Worm (Caenorhabditis elegans) whole organism, late embryonic: ENCODE results near the gene srh-149.
"Not testable (repeated sequence)": the region's sequence is repeated elsewhere in the genome, so short reads cannot be mapped to it uniquely, and the experiment has no call there.

Source experiments
- F13H6.1 ChIP-seq: sonication (generic microtip); optimal IDR thresholded peaks from 2 replicates; lab custom pipeline; 2016; ENCODE audit warnings: missing genetic modification characterization, missing compliant biosample characterization
- K02D7.2 ChIP-seq: sonication (generic microtip); optimal IDR thresholded peaks from 2 replicates; lab custom pipeline; 2017; ENCODE audit warnings: mild to moderate bottlenecking, missing genetic modification characterization, missing compliant biosample characterization
- Y22D7AL.16 ChIP-seq: sonication (generic microtip); optimal IDR thresholded peaks from 2 replicates; lab custom pipeline; 2016; ENCODE audit warnings: missing genetic modification characterization, missing compliant biosample characterization
- ama-1 ChIP-seq: fragments of 150-350 bp; optimal IDR thresholded peaks from 2 replicates; lab custom pipeline; 2014
- ceh-19 ChIP-seq: fragments of 200-800 bp; sonication (Bioruptor generic); optimal IDR thresholded peaks from 2 replicates; lab custom pipeline; 2018; ENCODE audit warnings: mild to moderate bottlenecking, missing genetic modification characterization, missing compliant biosample characterization
- ceh-30 ChIP-seq: fragments of 150-350 bp; optimal IDR thresholded peaks from 2 replicates; lab custom pipeline; 2014; ENCODE audit warnings: missing biosample characterization, missing genetic modification characterization
- ceh-31 ChIP-seq: sonication (generic microtip); optimal IDR thresholded peaks from 2 replicates; lab custom pipeline; 2016; ENCODE audit warnings: missing genetic modification characterization, missing compliant biosample characterization
- ceh-45 ChIP-seq: fragments of 200-800 bp; sonication (Bioruptor generic); IDR thresholded peaks from 2 replicates; pipeline ENCODE4 v1.3.6; 2022; ENCODE audit warnings: missing genetic modification reagents, missing genetic modification characterization, missing compliant biosample characterization
- che-1 ChIP-seq: sonication (generic microtip); optimal IDR thresholded peaks from 2 replicates; lab custom pipeline; 2016; ENCODE audit warnings: mild to moderate bottlenecking, missing genetic modification characterization, missing compliant biosample characterization
- dmd-4 ChIP-seq: sonication (generic microtip); optimal IDR thresholded peaks from 2 replicates; lab custom pipeline; 2016; ENCODE audit warnings: borderline replicate concordance, missing genetic modification characterization, missing compliant biosample characterization
- elt-2 ChIP-seq: sonication (generic microtip); optimal IDR thresholded peaks from 2 replicates; lab custom pipeline; 2016; ENCODE audit warnings: missing genetic modification reagents, missing genetic modification characterization, missing compliant biosample characterization
- elt-4 ChIP-seq: sonication (generic microtip); optimal IDR thresholded peaks from 2 replicates; lab custom pipeline; 2016; ENCODE audit warnings: missing genetic modification characterization, missing compliant biosample characterization
- ets-4 ChIP-seq: sonication (generic microtip); optimal IDR thresholded peaks from 2 replicates; lab custom pipeline; 2016; ENCODE audit warnings: missing genetic modification characterization, missing compliant biosample characterization
- eyg-1 ChIP-seq: sonication (generic microtip); optimal IDR thresholded peaks from 2 replicates; lab custom pipeline; 2016; ENCODE audit warnings: missing genotype, missing genetic modification characterization, missing compliant biosample characterization
- fax-1 ChIP-seq: sonication (generic microtip); optimal IDR thresholded peaks from 2 replicates; lab custom pipeline; 2016; ENCODE audit warnings: missing genotype, missing genetic modification characterization, missing compliant biosample characterization
- fkh-10 ChIP-seq: fragments of 150-350 bp; optimal IDR thresholded peaks from 2 replicates; lab custom pipeline; 2014; ENCODE audit warnings: missing biosample characterization, missing genetic modification reagents, missing genetic modification characterization
- hlh-13 ChIP-seq: fragments of 200-800 bp; sonication (Bioruptor generic); optimal IDR thresholded peaks from 2 replicates; lab custom pipeline; 2018; ENCODE audit warnings: mild to moderate bottlenecking, missing genetic modification characterization, missing compliant biosample characterization
- hlh-30 ChIP-seq: sonication (generic microtip); optimal IDR thresholded peaks from 2 replicates; lab custom pipeline; 2017; ENCODE audit warnings: antibody characterized with exemption, missing genetic modification characterization, missing compliant biosample characterization; ENCODE audit not compliant: insufficient read depth
- madf-2 ChIP-seq: sonication (generic microtip); optimal IDR thresholded peaks from 2 replicates; lab custom pipeline; 2017; ENCODE audit warnings: missing genetic modification characterization, missing compliant biosample characterization
- nfya-1 ChIP-seq: sonication (generic microtip); optimal IDR thresholded peaks from 2 replicates; lab custom pipeline; 2017; ENCODE audit warnings: missing genetic modification characterization, mild to moderate bottlenecking, missing compliant biosample characterization, antibody characterized with exemption, moderate library complexity
- nhr-232 ChIP-seq: sonication (generic microtip); optimal IDR thresholded peaks from 2 replicates; lab custom pipeline; 2016; ENCODE audit warnings: missing genetic modification characterization, missing compliant biosample characterization
- odd-2 ChIP-seq: sonication (generic microtip); optimal IDR thresholded peaks from 2 replicates; lab custom pipeline; 2017; ENCODE audit warnings: antibody characterized with exemption, mild to moderate bottlenecking, missing genetic modification characterization, missing compliant biosample characterization
- pat-9 ChIP-seq: fragments of 200-800 bp; sonication (Bioruptor generic); optimal IDR thresholded peaks from 2 replicates; lab custom pipeline; 2018; ENCODE audit warnings: mild to moderate bottlenecking, missing genetic modification characterization, moderate library complexity, missing compliant biosample characterization
- pha-2 ChIP-seq: sonication (generic microtip); optimal IDR thresholded peaks from 2 replicates; lab custom pipeline; 2017; ENCODE audit warnings: mild to moderate bottlenecking, missing genetic modification characterization, missing compliant biosample characterization
- pha-4 ChIP-seq: fragments of 150-350 bp; optimal IDR thresholded peaks from 2 replicates; lab custom pipeline; 2018; ENCODE audit warnings: missing biosample characterization, missing genetic modification reagents, missing genetic modification characterization
- pros-1 ChIP-seq: fragments of 150-350 bp; optimal IDR thresholded peaks from 2 replicates; lab custom pipeline; 2014; ENCODE audit warnings: missing biosample characterization, missing genetic modification reagents, missing genetic modification characterization
- sdc-2 ChIP-seq: sonication (generic microtip); optimal IDR thresholded peaks from 2 replicates; lab custom pipeline; 2016; ENCODE audit warnings: missing genotype, missing genetic modification characterization, missing compliant biosample characterization
- sox-2 ChIP-seq: fragments of 200-800 bp; sonication (Bioruptor generic); IDR thresholded peaks from 2 replicates; pipeline ENCODE4 v1.3.6; 2022; ENCODE audit warnings: missing genetic modification reagents, missing genetic modification characterization, missing compliant biosample characterization
- sox-4 ChIP-seq: sonication (generic microtip); optimal IDR thresholded peaks from 2 replicates; lab custom pipeline; 2017; ENCODE audit warnings: mild to moderate bottlenecking, missing genetic modification characterization, inconsistent platforms, missing compliant biosample characterization
- syd-9 ChIP-seq: sonication (generic microtip); optimal IDR thresholded peaks from 2 replicates; lab custom pipeline; 2016; ENCODE audit warnings: mild to moderate bottlenecking, missing genetic modification characterization, moderate library complexity, missing compliant biosample characterization
- tbx-7 ChIP-seq: sonication (generic microtip); optimal IDR thresholded peaks from 2 replicates; lab custom pipeline; 2016; ENCODE audit warnings: missing genotype, missing genetic modification characterization, missing compliant biosample characterization
- unc-42 ChIP-seq: sonication (generic microtip); optimal IDR thresholded peaks from 2 replicates; lab custom pipeline; 2016; ENCODE audit warnings: missing genotype, missing genetic modification characterization, missing compliant biosample characterization
- ztf-16 ChIP-seq: sonication (generic microtip); optimal IDR thresholded peaks from 2 replicates; lab custom pipeline; 2017; ENCODE audit warnings: missing genetic modification characterization, missing compliant biosample characterization

Gene srh-149

ce11 chrV:15865839-15866238, 24.8 kb upstream of the srh-149 start, which contains the start of gene srh-293:
Gene srh-293, plus strand, starts transcription at chrV:15866139.
- no peak for TF ChIP-seq pat-9
- no peak for TF ChIP-seq nhr-232
- no peak for TF ChIP-seq fkh-10 (GFP tag; lab: Kevin White, UChicago)
- TF ChIP-seq odd-2 (tag; lab: Kevin White, UChicago) = no peak
- no peak for TF ChIP-seq dmd-4 (tag; lab: Kevin White, UChicago)
- TF ChIP-seq F13H6.1 (tag; lab: Kevin White, UChicago) = no peak
- no peak for TF ChIP-seq eyg-1 (tag; lab: Kevin White, UChicago)
- no peak for TF ChIP-seq syd-9
- TF ChIP-seq tbx-7 = no peak
- no peak for TF ChIP-seq elt-2 (tag; lab: Kevin White, UChicago)
- no peak for TF ChIP-seq ceh-31 (tag; lab: Kevin White, UChicago)
- TF ChIP-seq pha-2 (tag; lab: Kevin White, UChicago) = no peak
- no peak for TF ChIP-seq K02D7.2 (tag; lab: Kevin White, UChicago)
- TF ChIP-seq hlh-13 (GFP tag; lab: Kevin White, UChicago) = no peak
- no peak for TF ChIP-seq pros-1
- TF ChIP-seq elt-4 (tag; lab: Kevin White, UChicago) = no peak

ce11 chrV:15863042-15863441, 22.0 kb upstream of the srh-149 start, which contains the start of gene srh-299:
Gene srh-299, plus strand, starts transcription at chrV:15863342.
- TF ChIP-seq syd-9 = no peak

- no peak for TF ChIP-seq ztf-16 (tag; lab: Kevin White, UChicago)
- no peak for TF ChIP-seq F13H6.1 (tag; lab: Kevin White, UChicago)
- no peak for TF ChIP-seq ama-1
- no peak for TF ChIP-seq pha-4 (tag; lab: Kevin White, UChicago)
- TF ChIP-seq, all 69 proteins: peak for 0
Measured at ce11 chrV:15862599-15862998, 21.6 kb upstream of the srh-149 start, which contains the start of gene srz-12. Gene srz-12, minus strand, starts transcription at chrV:15862699.

- TF ChIP-seq che-1 (no peak), ceh-30 (no peak), sox-2 (GFP tag; lab: Robert Waterston, UW) (no peak), fax-1 (tag; lab: Kevin White, UChicago) (no peak), ceh-45 (no peak), nfya-1 (tag; lab: Kevin White, UChicago) (no peak)
Measured at ce11 chrV:15858292-15858691, 17.3 kb upstream of the srh-149 start, which contains the start of gene srh-148. Gene srh-148, minus strand, starts transcription at chrV:15858392.

ce11 chrV:15850276-15850811, 9.3 kb upstream of the srh-149 start, which contains the start of gene srh-147:
Gene srh-147, minus strand, starts transcription at chrV:15850326.
- TF ChIP-seq unc-42, Y22D7AL.16, ets-4: not testable (repeated sequence)
- TF ChIP-seq, all 69 proteins: peak for 0; not testable (repeated sequence) for 69

ce11 chrV:15833622-15834021, 7.4 kb downstream of the srh-149 start, which contains the start of gene srbc-54:
Gene srbc-54, minus strand, starts transcription at chrV:15833722.
- TF ChIP-seq madf-2 = no peak
- TF ChIP-seq ceh-19 (GFP tag; lab: Kevin White, UChicago) = no peak
- no peak for TF ChIP-seq sox-4
- no peak for TF ChIP-seq dmd-4 (tag; lab: Kevin White, UChicago)
- no peak for TF ChIP-seq che-1
- TF ChIP-seq sdc-2 = no peak
- no peak for TF ChIP-seq hlh-30 (tag; lab: Kevin White, UChicago)
